Worm (Caenorhabditis elegans) whole organism, L4 larva: Measurements from ENCODE around the gene R13A1.5.

Experiments
- T26A8.4 ChIP-seq: fragments of 200-800 bp; sonication (Bioruptor generic); IDR thresholded peaks from 2 replicates; pipeline ENCODE4 v1.3.6; 2022; ENCODE audit warnings: missing genetic modification characterization, missing compliant biosample characterization
- Y105C5A.15 ChIP-seq: fragments of 200-800 bp; sonication (Bioruptor generic); IDR thresholded peaks from 2 replicates; pipeline ENCODE4 v1.3.6; 2022; ENCODE audit warnings: missing genetic modification characterization, missing compliant biosample characterization
- Y5F2A.4 ChIP-seq: fragments of 200-800 bp; sonication (Bioruptor generic); optimal IDR thresholded peaks from 2 replicates; lab custom pipeline; 2018; ENCODE audit warnings: mild to moderate bottlenecking, missing genetic modification characterization, missing compliant biosample characterization
- Y75B8A.6 ChIP-seq: fragments of 200-800 bp; sonication (Bioruptor generic); IDR thresholded peaks from 2 replicates; pipeline ENCODE4 v1.3.6; 2022; ENCODE audit warnings: missing genetic modification reagents, missing genetic modification characterization, missing compliant biosample characterization
- ZK546.5 ChIP-seq, 2 experiments: sonication (generic microtip); optimal IDR thresholded peaks; 2 replicates each; lab custom pipeline; 2017; ENCODE audit warnings: missing biosample characterization in 2 of 2, missing genetic modification characterization in 2 of 2
- aha-1 ChIP-seq: fragments of 150-350 bp; peaks from one replicate; lab custom pipeline; 2014; ENCODE audit warnings: missing biosample characterization, missing genetic modification characterization
- aly-2 ChIP-seq: sonication (generic microtip); optimal IDR thresholded peaks from 2 replicates; lab custom pipeline; 2018; ENCODE audit warnings: missing biosample characterization, missing genetic modification characterization
- ama-1 ChIP-seq: fragments of 150-350 bp; optimal IDR thresholded peaks from 2 replicates; lab custom pipeline; 2014; ENCODE audit warnings: inconsistent platforms, mixed read lengths
- ceh-32 ChIP-seq: sonication (generic microtip); optimal IDR thresholded peaks from 2 replicates; lab custom pipeline; 2016; ENCODE audit warnings: mild to moderate bottlenecking, missing genetic modification characterization, missing compliant biosample characterization; ENCODE audit not compliant: poor library complexity
- ceh-44 ChIP-seq: fragments of 200-800 bp; sonication (Bioruptor generic); IDR thresholded peaks from 2 replicates; pipeline ENCODE4 v1.3.6; 2022; ENCODE audit warnings: missing genetic modification reagents, missing genetic modification characterization, missing compliant biosample characterization
- ceh-62 ChIP-seq: sonication (generic microtip); optimal IDR thresholded peaks from 2 replicates; lab custom pipeline; 2017; ENCODE audit warnings: missing biosample characterization, missing genetic modification characterization
- ceh-82 ChIP-seq: sonication (generic microtip); optimal IDR thresholded peaks from 2 replicates; lab custom pipeline; 2017; ENCODE audit warnings: missing biosample characterization, missing genetic modification characterization
- ces-1 ChIP-seq: fragments of 150-350 bp; sonication (generic microtip); optimal IDR thresholded peaks from 4 replicates; lab custom pipeline; 2014; ENCODE audit warnings: missing biosample characterization, missing genetic modification reagents, missing genetic modification characterization
- cey-2 ChIP-seq: sonication (generic microtip); optimal IDR thresholded peaks from 3 replicates; lab custom pipeline; 2017; ENCODE audit warnings: missing genetic modification characterization, mild to moderate bottlenecking, missing compliant biosample characterization, antibody characterized with exemption, borderline replicate concordance; ENCODE audit not compliant: insufficient read depth
- daf-16 ChIP-seq, 3 experiments: sonication (generic microtip); optimal IDR thresholded peaks; 2 replicates each; lab custom pipeline; 2016 to 2017; ENCODE audit warnings: missing genetic modification characterization in 3 of 3, missing genetic modification reagents in 3 of 3, mild to moderate bottlenecking in 2 of 3, missing compliant biosample characterization in 2 of 3, missing biosample characterization in 1 of 3, moderate library complexity in 1 of 3
- daf-19 ChIP-seq: fragments of 200-800 bp; sonication (Bioruptor generic); conservative IDR thresholded peaks from 2 replicates; pipeline ENCODE4 v1.3.6; 2022; ENCODE audit warnings: missing genetic modification characterization, missing compliant biosample characterization
- daf-8 ChIP-seq: fragments of 200-800 bp; sonication (Bioruptor generic); IDR thresholded peaks from 2 replicates; pipeline ENCODE4 v1.3.6; 2022; ENCODE audit warnings: missing genetic modification characterization, missing compliant biosample characterization
- dmd-6 ChIP-seq: fragments of 200-800 bp; sonication (Bioruptor generic); IDR thresholded peaks from 2 replicates; pipeline ENCODE4 v1.3.6; 2022; ENCODE audit warnings: missing genetic modification reagents, missing genetic modification characterization, missing compliant biosample characterization
- dmd-9 ChIP-seq: fragments of 200-800 bp; sonication (Bioruptor generic); IDR thresholded peaks from 2 replicates; pipeline ENCODE4 v1.3.6; 2022; ENCODE audit warnings: missing genetic modification reagents, missing genetic modification characterization, missing compliant biosample characterization
- duxl-1 ChIP-seq: sonication (generic microtip); optimal IDR thresholded peaks from 2 replicates; lab custom pipeline; 2016; ENCODE audit warnings: mild to moderate bottlenecking, missing genetic modification characterization, moderate library complexity, missing compliant biosample characterization; ENCODE audit not compliant: poor library complexity
- dve-1 ChIP-seq: sonication (generic microtip); optimal IDR thresholded peaks from 2 replicates; lab custom pipeline; 2017; ENCODE audit warnings: antibody characterized with exemption, mild to moderate bottlenecking, missing genetic modification characterization, missing compliant biosample characterization; ENCODE audit not compliant: insufficient read depth
- fos-1 ChIP-seq: fragments of 150-350 bp; optimal IDR thresholded peaks from 2 replicates; lab custom pipeline; 2014; ENCODE audit warnings: missing biosample characterization, missing genetic modification characterization
- lim-7 ChIP-seq: fragments of 200-800 bp; sonication (Bioruptor generic); IDR thresholded peaks from 2 replicates; pipeline ENCODE4 v1.3.6; 2022; ENCODE audit warnings: missing genetic modification characterization, missing compliant biosample characterization
- lin-13 ChIP-seq: fragments of 150-350 bp; optimal IDR thresholded peaks from 2 replicates; lab custom pipeline; 2014; ENCODE audit warnings: missing biosample characterization, missing genetic modification reagents, missing genetic modification characterization
- lin-38 ChIP-seq: fragments of 200-800 bp; sonication (Bioruptor generic); IDR thresholded peaks from 2 replicates; pipeline ENCODE4 v1.3.6; 2022; ENCODE audit warnings: missing genetic modification reagents, missing genetic modification characterization, missing compliant biosample characterization
- lin-39 ChIP-seq: fragments of 150-350 bp; optimal IDR thresholded peaks from 2 replicates; lab custom pipeline; 2014; ENCODE audit warnings: missing biosample characterization, missing genetic modification reagents, missing genetic modification characterization
- lsy-2 ChIP-seq, 2 experiments: fragments of 150-350 bp in 1 of 2; sonication (generic microtip) in 1 of 2; optimal IDR thresholded peaks; 2 replicates each; lab custom pipeline; 2014 to 2017; ENCODE audit warnings: missing biosample characterization in 2 of 2, missing genetic modification characterization in 2 of 2
- madf-5 ChIP-seq, 2 experiments: fragments of 200-800 bp; sonication (Bioruptor generic); IDR thresholded peaks; 2 replicates each; pipeline ENCODE4 v1.3.6; 2022; ENCODE audit warnings: missing compliant biosample characterization in 2 of 2, missing genetic modification characterization in 2 of 2
- madf-9 ChIP-seq: fragments of 200-800 bp; sonication (Bioruptor generic); conservative IDR thresholded peaks from 2 replicates; pipeline ENCODE4 v1.3.6; 2022; ENCODE audit warnings: missing genetic modification reagents, missing genetic modification characterization, missing compliant biosample characterization
- mxl-3 ChIP-seq: fragments of 200-800 bp; sonication (Bioruptor generic); optimal IDR thresholded peaks from 2 replicates; lab custom pipeline; 2018; ENCODE audit warnings: mild to moderate bottlenecking, missing genetic modification characterization, missing compliant biosample characterization
- nhr-10 ChIP-seq: fragments of 150-350 bp; optimal IDR thresholded peaks from 2 replicates; lab custom pipeline; 2014; ENCODE audit warnings: missing biosample characterization, missing genetic modification characterization
- nhr-102 ChIP-seq: sonication (generic microtip); optimal IDR thresholded peaks from 2 replicates; lab custom pipeline; 2016; ENCODE audit warnings: mild to moderate bottlenecking, missing genetic modification characterization, moderate library complexity, missing compliant biosample characterization
- nhr-11 ChIP-seq: fragments of 150-350 bp; optimal IDR thresholded peaks from 2 replicates; lab custom pipeline; 2014; ENCODE audit warnings: missing biosample characterization, missing genetic modification characterization
- nhr-237 ChIP-seq: sonication (generic microtip); optimal IDR thresholded peaks from 2 replicates; lab custom pipeline; 2017; ENCODE audit warnings: missing biosample characterization, missing genetic modification characterization
- nhr-28 ChIP-seq: fragments of 150-350 bp; optimal IDR thresholded peaks from 2 replicates; lab custom pipeline; 2014; ENCODE audit warnings: missing biosample characterization, missing genetic modification characterization
- nhr-42 ChIP-seq: fragments of 200-800 bp; sonication (Bioruptor generic); IDR thresholded peaks from 2 replicates; pipeline ENCODE4 v1.3.6; 2022; ENCODE audit warnings: missing genetic modification characterization, missing compliant biosample characterization
- nhr-6 ChIP-seq: fragments of 150-350 bp; optimal IDR thresholded peaks from 2 replicates; lab custom pipeline; 2014; ENCODE audit warnings: missing biosample characterization, missing genetic modification characterization
- pqm-1 ChIP-seq: sonication (generic microtip); optimal IDR thresholded peaks from 2 replicates; lab custom pipeline; 2017; ENCODE audit warnings: missing biosample characterization, missing genetic modification characterization
- saeg-2 ChIP-seq: fragments of 200-800 bp; sonication (Bioruptor generic); IDR thresholded peaks from 2 replicates; pipeline ENCODE4 v1.3.6; 2022; ENCODE audit warnings: missing genetic modification reagents, missing genetic modification characterization, missing compliant biosample characterization
- set-16 ChIP-seq: fragments of 200-800 bp; sonication (Bioruptor generic); IDR thresholded peaks from 2 replicates; pipeline ENCODE4 v1.3.6; 2022; ENCODE audit warnings: missing genetic modification reagents, missing genetic modification characterization, missing compliant biosample characterization
- snpc-4 ChIP-seq: fragments of 150-350 bp; optimal IDR thresholded peaks from 2 replicates; lab custom pipeline; 2014; ENCODE audit warnings: missing biosample characterization, missing genetic modification characterization
- spr-1 ChIP-seq: sonication (generic microtip); optimal IDR thresholded peaks from 2 replicates; lab custom pipeline; 2016; ENCODE audit warnings: mild to moderate bottlenecking, missing genetic modification characterization, missing compliant biosample characterization
- tag-97 ChIP-seq: fragments of 200-800 bp; sonication (Bioruptor generic); IDR thresholded peaks from 2 replicates; pipeline ENCODE4 v1.3.6; 2022; ENCODE audit warnings: missing genetic modification characterization, missing compliant biosample characterization
- tra-1 ChIP-seq: fragments of 200-800 bp; sonication (Bioruptor generic); IDR thresholded peaks from 2 replicates; pipeline ENCODE4 v1.3.6; 2022; ENCODE audit warnings: missing genetic modification reagents, missing genetic modification characterization, missing compliant biosample characterization
- unc-62 ChIP-seq, 3 experiments: fragments of 150-350 bp in 1 of 3; sonication (generic microtip); optimal IDR thresholded peaks in 2 of 3; peaks in 1 of 3; 1 replicate in 1 of 3; 2 replicates in 2 of 3; lab custom pipeline; 2014 to 2017; ENCODE audit warnings: missing biosample characterization in 3 of 3, missing genetic modification characterization in 3 of 3, missing genetic modification reagents in 3 of 3, missing genotype in 1 of 3
- zip-11 ChIP-seq: fragments of 200-800 bp; sonication (Bioruptor generic); IDR thresholded peaks from 2 replicates; pipeline ENCODE4 v1.3.6; 2022; ENCODE audit warnings: missing genetic modification characterization, missing compliant biosample characterization

Gene R13A1.5

ce11 chrIV:7203696-7204095 is 12.1 kb upstream of the R13A1.5 start, which contains the start of gene R13A1.3:
TSS of gene R13A1.3 (plus strand) at chrIV:7203996.
- TF ChIP-seq nhr-102 (tag; lab: Kevin White, UChicago) (no peak), nhr-11 (tag; lab: Kevin White, UChicago) (no peak), unc-62 (GFP tag; optimal IDR thresholded peaks at IDR 0.05 in 1 of 2; lab: Kevin White, UChicago) (no peak), unc-62 (tag; optimal IDR thresholded peaks at IDR 0.05; lab: Kevin White, UChicago) (no peak), Y105C5A.15 (GFP tag; lab: Robert Waterston, UW) (no peak), nhr-6 (tag; lab: Kevin White, UChicago) (no peak), madf-5 (GFP tag; IDR thresholded peaks at IDR 0.05; lab: Robert Waterston, UW) (no peak), T26A8.4 (no peak), spr-1 (tag; lab: Kevin White, UChicago) (no peak), lin-38 (GFP tag; lab: Robert Waterston, UW) (no peak), dmd-9 (GFP tag; lab: Robert Waterston, UW) (no peak), daf-16 (GFP tag; optimal IDR thresholded peaks at IDR 0.05; lab: Kevin White, UChicago) (no peak), daf-16 (tag; optimal IDR thresholded peaks at IDR 0.05; lab: Kevin White, UChicago) (no peak), madf-9 (GFP tag; lab: Robert Waterston, UW) (no peak), pqm-1 (no peak), dve-1 (no peak), nhr-42 (GFP tag; lab: Robert Waterston, UW) (no peak)

DNA sequence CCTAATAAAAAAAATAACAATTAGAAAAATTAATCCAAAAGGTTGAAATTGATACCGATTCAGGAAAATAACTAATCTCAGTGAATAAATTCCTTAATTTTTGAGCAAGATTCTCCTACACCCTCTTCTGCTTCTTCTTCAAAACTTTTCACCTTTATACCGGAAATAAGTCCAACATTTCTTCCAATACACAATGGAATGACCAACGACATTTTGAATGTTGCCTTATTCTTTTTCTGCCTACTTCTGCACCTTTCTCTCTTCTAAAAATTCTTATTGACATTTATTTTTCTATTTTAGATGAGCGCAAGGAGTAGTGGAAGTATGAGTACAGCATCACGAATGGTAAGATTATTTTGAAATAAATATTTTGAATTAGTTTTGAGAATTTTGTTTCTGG is 5.2 kb upstream of the R13A1.5 start, which contains the start of gene unc-8:
Gene unc-8, plus strand, starts transcription at position 301 of the 400 bp plus-strand sequence.
- TF ChIP-seq nhr-11 (tag; lab: Kevin White, UChicago), result no peak
- TF ChIP-seq set-16 (GFP tag; lab: Robert Waterston, UW), result no peak
- no peak for TF ChIP-seq nhr-6 (tag; lab: Kevin White, UChicago)
- no peak for TF ChIP-seq aha-1 (tag; lab: Kevin White, UChicago)
- TF ChIP-seq ceh-82 (tag; lab: Kevin White, UChicago), result no peak
- no peak for TF ChIP-seq lim-7 (GFP tag; lab: Robert Waterston, UW)
- TF ChIP-seq ceh-32, result no peak
- TF ChIP-seq unc-62 (GFP tag; optimal IDR thresholded peaks at IDR 0.05 in 1 of 2; lab: Kevin White, UChicago), result no peak
- TF ChIP-seq unc-62 (tag; optimal IDR thresholded peaks at IDR 0.05; lab: Kevin White, UChicago), result no peak
- no peak for TF ChIP-seq mxl-3 (GFP tag; lab: Kevin White, UChicago)
- TF ChIP-seq tra-1, result no peak

DNA sequence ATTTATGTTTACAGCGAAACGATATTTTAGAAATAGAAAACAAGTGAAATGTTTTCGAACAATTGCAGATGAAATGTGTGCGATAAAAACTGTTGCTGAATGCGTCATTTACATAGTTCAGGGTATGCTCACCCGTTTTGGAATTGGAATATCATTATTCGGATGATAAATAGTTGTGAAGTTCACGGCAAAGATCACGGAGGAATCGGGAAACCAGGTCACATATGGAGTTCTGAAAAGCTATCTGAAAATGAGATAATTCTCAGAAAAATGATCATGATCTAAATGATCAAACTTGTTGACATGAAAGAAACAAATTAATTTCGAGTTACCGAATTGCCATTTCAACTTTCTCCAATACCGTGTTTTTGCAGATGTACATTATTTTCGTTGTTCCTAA is 4.1 kb upstream of the R13A1.5 start, which contains the start of gene best-16:
Gene best-16, minus strand, starts transcription at position 101 of the 400 bp plus-strand sequence.
- no peak for TF ChIP-seq zip-11 (GFP tag; lab: Robert Waterston, UW)
- no peak for TF ChIP-seq lsy-2 (tag; optimal IDR thresholded peaks at IDR 0.05; lab: Kevin White, UChicago)
- no peak for TF ChIP-seq nhr-10 (tag; lab: Kevin White, UChicago)
- no peak for TF ChIP-seq ceh-62 (tag; lab: Kevin White, UChicago)
- TF ChIP-seq ces-1 (GFP tag; lab: Kevin White, UChicago), result no peak
- TF ChIP-seq lin-13 (GFP tag; lab: Kevin White, UChicago), result no peak
- no peak for TF ChIP-seq lim-7 (GFP tag; lab: Robert Waterston, UW)
- TF ChIP-seq tag-97 (GFP tag; lab: Robert Waterston, UW), result no peak
- no peak for TF ChIP-seq nhr-28 (tag; lab: Kevin White, UChicago)
- no peak for TF ChIP-seq spr-1 (tag; lab: Kevin White, UChicago)
- no peak for TF ChIP-seq ama-1

DNA sequence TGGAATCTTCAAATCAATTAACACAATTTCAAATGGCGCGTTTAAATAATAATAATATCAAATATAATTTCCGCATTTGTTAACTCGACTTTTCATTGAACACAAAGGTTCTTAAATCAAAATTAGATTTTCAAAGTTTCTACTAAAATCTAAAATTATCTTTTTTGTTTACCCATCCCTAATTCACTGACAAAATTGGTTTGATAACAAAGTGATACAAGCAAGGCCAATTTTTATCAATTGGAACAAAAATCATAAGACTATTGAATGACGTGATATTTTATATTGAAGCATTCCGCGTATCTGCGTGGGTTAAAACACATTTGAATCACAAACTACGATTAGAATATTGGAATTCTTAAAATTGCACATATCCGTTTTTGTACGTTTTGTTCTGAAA is 1.2 kb downstream of the R13A1.5 start:
- no peak for TF ChIP-seq aly-2 (tag; lab: Kevin White, UChicago)
- no peak for TF ChIP-seq ZK546.5 (tag; optimal IDR thresholded peaks at IDR 0.05; lab: Kevin White, UChicago)
- no peak for TF ChIP-seq ceh-44 (GFP tag; lab: Robert Waterston, UW)
- peak; percentile 95 for TF ChIP-seq nhr-28 (tag; lab: Kevin White, UChicago)
- no peak for TF ChIP-seq cey-2 (tag; lab: Kevin White, UChicago)
- TF ChIP-seq tag-97 (GFP tag; lab: Robert Waterston, UW), result no peak
- TF ChIP-seq daf-19 (GFP tag; lab: Robert Waterston, UW), result no peak
- TF ChIP-seq Y75B8A.6 (GFP tag; lab: Robert Waterston, UW), result no peak
- TF ChIP-seq daf-8 (GFP tag; lab: Robert Waterston, UW), result no peak
- peak; percentile 89 for TF ChIP-seq dmd-6
- no peak for TF ChIP-seq saeg-2 (GFP tag; lab: Robert Waterston, UW)
- TF ChIP-seq lin-39 (tag; lab: Kevin White, UChicago), result no peak
- no peak for TF ChIP-seq fos-1 (tag; lab: Kevin White, UChicago)
- TF ChIP-seq nhr-237 (tag; lab: Kevin White, UChicago), result no peak
- no peak for TF ChIP-seq snpc-4
- no peak for TF ChIP-seq duxl-1 (tag; lab: Kevin White, UChicago)
- no peak for TF ChIP-seq Y5F2A.4 (GFP tag; lab: Kevin White, UChicago)
